Worm (Caenorhabditis elegans) whole organism, L4/young adult: ENCODE data around the gene F17C8.6.
"Not testable (repeated sequence)": the region's sequence is repeated elsewhere in the genome, so short reads cannot be mapped to it uniquely, and the experiment has no call there.

Source experiments
- dao-5 ChIP-seq: sonication (generic microtip); optimal IDR thresholded peaks from 2 replicates; lab custom pipeline; 2016; ENCODE audit warnings: missing genotype, missing genetic modification characterization, moderate library complexity, missing compliant biosample characterization
- him-1 ChIP-seq: sonication (generic microtip); optimal IDR thresholded peaks from 2 replicates; lab custom pipeline; 2016; ENCODE audit warnings: missing genotype, missing genetic modification reagents, missing genetic modification characterization, missing compliant biosample characterization

ce11 chrIII:4742620-4743019 lies 3.2 kb downstream of the F17C8.6 start, which contains the start of gene twk-6:
- TF ChIP-seq dao-5; him-1 (tag; lab: Kevin White, UChicago): not testable (repeated sequence)
